Worm (Caenorhabditis elegans): ENCODE data around the gene atln-1.
"Not testable (repeated sequence)": the region's sequence is repeated elsewhere in the genome, so short reads cannot be mapped to it uniquely, and the experiment has no call there.

Gene atln-1

ce11 chrIV:2772209-2772851 is 16.2 kb upstream of the atln-1 start:
- no peak for TF ChIP-seq unc-62 (GFP tag; optimal IDR thresholded peaks at IDR 0.05)

ce11 chrIV:2773382-2773979 is 15.0 kb upstream of the atln-1 start:
- no peak for TF ChIP-seq unc-62 (GFP tag; optimal IDR thresholded peaks at IDR 0.05)

- no peak for TF ChIP-seq unc-62 (GFP tag; optimal IDR thresholded peaks at IDR 0.05)
These were observed 14.0 kb upstream of the atln-1 start for ce11 chrIV:2774500-2774899.

- no peak for TF ChIP-seq unc-62 (GFP tag; optimal IDR thresholded peaks at IDR 0.05)
These were observed 12.4 kb upstream of the atln-1 start for ce11 chrIV:2775992-2776630.

ce11 chrIV:2776733-2777132 is 11.8 kb upstream of the atln-1 start:
- TF ChIP-seq unc-62 (GFP tag; optimal IDR thresholded peaks at IDR 0.05) = no peak

DNA sequence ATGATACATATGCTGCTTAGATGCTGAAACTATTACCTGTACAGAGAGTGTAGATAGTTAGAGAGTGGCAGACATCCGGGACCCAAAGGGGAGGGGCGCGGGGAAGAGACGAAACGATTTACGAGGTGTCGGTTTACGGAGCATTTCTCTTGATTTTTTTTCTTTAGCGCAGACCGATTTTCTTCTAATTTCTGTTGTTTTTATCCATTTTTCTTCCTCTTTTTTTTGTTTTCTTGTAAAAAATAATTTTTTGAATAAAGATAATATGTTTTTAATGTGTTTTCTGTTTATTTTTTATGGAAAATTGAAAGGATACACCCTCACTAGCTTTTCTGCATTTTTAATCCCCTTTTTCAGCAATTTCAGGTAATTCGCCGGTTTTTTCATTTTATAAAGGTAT is 10.6 kb upstream of the atln-1 start, which contains the start of gene Y54G2A.72:
TSS of gene Y54G2A.72 (plus strand) at position 301 of the 400 bp plus-strand sequence.
- not testable (repeated sequence) for TF ChIP-seq unc-62 (GFP tag; optimal IDR thresholded peaks at IDR 0.05)

DNA sequence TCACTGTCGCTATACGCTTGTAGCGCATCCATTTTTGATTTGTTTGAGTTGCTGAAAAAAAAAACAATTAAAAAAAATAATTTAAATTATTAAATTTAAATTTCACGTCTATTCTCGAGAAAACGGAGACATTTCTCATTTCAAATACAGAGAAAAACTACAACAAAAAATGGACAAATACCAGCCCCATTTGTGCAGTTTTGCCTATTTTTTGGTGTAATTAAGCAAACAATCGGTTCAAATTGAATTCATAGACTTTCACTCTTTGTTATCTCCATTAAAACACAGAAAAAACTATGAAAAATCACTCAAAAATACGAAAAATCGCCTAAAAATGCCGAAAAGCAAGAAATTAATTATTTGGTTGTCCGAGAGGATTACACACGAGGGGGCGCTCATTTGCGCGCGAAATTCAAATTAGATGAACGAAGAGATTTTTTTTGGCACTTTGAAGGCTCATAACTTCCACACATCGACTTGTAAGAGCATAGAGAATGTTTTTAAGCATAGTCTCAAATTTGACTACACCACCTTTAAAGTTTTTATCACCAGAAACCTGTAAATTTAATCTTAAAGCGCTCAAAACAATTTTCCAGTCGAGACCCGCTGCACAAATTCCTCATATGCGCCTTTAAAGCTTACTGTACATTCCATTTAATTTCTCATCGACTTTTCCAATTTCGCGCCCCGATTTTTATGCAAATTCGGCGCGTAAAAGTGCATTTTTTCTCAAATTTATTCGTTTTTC is 5.5 kb upstream of the atln-1 start, which contains the start of gene Y54G2A.12:
TSS of gene Y54G2A.12 (minus strand) at position 51 of the 748 bp plus-strand sequence.
- no peak for TF ChIP-seq unc-62 (GFP tag; optimal IDR thresholded peaks at IDR 0.05)

DNA sequence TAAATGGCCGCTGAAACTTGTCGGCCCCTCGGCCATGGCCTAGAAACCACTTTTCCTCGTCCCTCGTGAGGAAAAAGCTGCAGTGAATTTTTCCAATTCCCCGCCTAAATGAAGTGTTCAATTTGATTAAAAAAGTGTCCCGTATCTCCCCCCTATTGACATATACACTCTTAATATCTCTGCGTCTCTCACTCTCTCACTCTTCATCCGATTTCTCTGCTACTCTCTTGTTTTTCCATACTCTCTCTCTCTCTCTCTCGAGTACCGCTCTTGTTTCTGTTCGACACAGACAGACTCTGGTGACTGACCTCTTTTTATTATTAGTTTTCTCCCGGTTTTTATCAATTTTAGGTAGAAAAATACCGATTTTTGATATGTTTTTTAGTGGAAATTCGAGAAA is 3.4 kb upstream of the atln-1 start:
- no peak for TF ChIP-seq unc-62 (GFP tag; optimal IDR thresholded peaks at IDR 0.05)

DNA sequence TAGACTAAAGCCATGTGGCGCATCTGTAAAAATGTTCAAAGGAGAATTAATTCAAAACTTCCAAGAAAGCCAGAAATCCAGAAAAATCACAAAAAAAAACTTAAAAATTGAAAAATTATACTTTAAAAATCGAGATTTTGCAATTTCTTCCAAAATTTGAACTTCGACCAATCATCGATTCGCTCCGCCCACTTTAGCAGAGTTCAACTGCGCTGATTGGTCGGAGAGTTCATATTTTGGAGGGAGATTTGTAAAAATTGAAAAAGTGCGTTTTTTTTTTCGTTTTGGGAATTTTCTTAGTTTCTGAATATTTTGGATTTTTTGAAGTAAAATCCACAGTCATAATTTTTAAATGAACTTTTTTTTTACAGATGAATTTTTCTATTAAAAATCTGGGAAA is 5.5 kb downstream of the atln-1 start:
- no peak for TF ChIP-seq unc-62 (GFP tag; optimal IDR thresholded peaks at IDR 0.05)

DNA sequence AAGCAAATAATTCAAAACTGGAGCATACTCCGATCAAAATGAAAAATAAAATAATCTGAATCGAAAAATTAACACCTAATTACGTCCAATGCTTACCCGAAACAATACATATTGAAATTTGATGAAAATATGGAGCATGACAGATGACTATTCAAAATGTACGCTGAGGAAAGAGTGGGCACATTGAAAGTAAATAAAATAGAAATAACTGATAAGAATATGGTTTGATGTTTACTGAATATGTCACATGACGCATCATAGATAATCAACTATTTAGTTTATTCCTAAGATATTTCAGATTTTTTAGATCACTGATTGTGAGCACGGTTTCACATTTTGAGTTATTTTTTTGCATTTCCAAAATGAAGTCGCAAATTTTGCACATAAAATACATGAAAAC is 9.8 kb downstream of the atln-1 start, which contains the start of gene Y54G2A.52:
TSS of gene Y54G2A.52 (minus strand) at position 348 of the 400 bp plus-strand sequence.
- TF ChIP-seq unc-62 (GFP tag; optimal IDR thresholded peaks at IDR 0.05) = no peak

DNA sequence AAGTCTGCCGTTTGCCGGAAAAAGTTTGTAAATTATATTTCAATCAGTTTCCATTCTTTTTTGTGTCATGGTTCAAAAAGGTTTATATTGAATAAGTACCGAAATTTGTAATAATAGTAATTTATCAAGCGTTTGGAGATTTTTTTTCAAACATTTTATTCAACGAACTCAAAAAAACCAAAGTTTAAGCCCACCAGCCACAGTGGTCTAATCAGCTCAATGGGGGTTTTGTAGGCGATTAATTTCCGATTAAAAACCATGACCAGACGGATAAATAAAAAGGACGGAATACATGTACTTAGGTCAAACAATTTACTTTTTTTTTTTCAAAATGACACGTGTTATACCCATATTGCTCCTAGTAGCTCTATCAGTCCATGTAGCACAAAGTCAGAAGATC is 10.9 kb downstream of the atln-1 start, which contains the start of gene Y54G2A.10:
TSS of gene Y54G2A.10 (plus strand) at position 301 of the 400 bp plus-strand sequence.
- TF ChIP-seq unc-62 (GFP tag; optimal IDR thresholded peaks at IDR 0.05) = no peak

DNA sequence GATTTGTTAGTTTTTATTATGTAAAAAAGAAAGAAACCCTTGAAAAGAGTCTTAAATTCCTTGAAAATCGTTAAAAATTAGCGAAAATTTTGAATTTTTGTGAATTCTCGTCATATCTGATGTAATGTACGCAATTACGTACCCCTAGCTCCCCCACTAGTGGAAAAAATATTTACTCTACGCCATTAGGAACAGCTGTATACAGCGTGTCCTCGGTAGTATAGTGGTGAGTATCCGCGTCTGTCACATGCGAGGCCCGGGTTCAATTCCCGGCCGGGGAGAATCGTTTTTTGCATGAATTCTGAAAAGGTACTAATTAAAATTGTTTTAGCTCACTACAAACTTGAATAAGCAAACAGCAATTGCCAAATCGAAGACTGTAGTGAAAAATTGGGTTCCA is 11.4 kb downstream of the atln-1 start:
- TF ChIP-seq unc-62 (GFP tag; optimal IDR thresholded peaks at IDR 0.05) = no peak

- no peak for TF ChIP-seq unc-62 (GFP tag; optimal IDR thresholded peaks at IDR 0.05)
These were observed 12.5 kb downstream of the atln-1 start for ce11 chrIV:2801004-2801403.

DNA sequence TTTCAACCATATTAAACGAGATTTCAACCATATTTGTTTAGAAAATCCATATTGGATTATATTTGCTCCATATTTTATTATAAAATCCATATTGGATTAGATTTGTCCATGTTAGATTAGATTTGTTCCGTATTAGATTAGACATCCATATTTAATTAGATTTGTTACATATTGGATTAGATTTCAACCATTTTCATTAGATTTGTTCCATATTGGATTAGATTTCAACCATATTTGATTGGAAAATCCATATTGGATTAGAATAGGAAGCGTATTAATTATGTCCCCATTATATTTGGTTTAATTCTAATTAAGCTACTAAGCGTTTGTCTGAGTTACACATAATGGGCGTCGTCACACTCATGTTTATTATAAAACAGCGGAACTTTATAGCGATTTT is 13.1 kb downstream of the atln-1 start, which contains the start of gene Y54G2A.44:
TSS of gene Y54G2A.44 (plus strand) at position 301 of the 400 bp plus-strand sequence.
- TF ChIP-seq unc-62 (GFP tag; optimal IDR thresholded peaks at IDR 0.05) = not testable (repeated sequence)

ce11 chrIV:2802193-2802592 is 13.7 kb downstream of the atln-1 start:
- no peak for TF ChIP-seq unc-62 (GFP tag; optimal IDR thresholded peaks at IDR 0.05)

DNA sequence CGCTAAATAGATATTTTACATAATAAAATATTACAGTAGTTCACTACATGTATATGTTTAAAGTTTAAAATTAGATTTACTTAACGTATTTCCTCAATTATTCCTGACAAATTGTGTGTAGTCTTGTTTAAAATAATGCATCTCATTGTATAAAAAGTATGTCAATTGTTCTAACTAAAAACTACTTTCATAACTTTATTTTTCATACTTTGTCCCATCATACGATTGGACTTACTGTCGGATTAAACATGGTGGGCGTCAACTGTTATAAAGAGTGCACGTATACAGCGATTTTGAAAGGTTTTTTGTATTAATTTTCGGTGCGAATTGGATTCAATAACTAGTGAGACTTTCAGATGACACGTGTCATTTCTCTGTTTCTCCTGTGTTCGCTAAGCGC is 15.2 kb downstream of the atln-1 start, which contains the start of gene Y54G2A.32:
TSS of gene Y54G2A.32 (plus strand) at position 301 of the 400 bp plus-strand sequence.
- no peak for TF ChIP-seq unc-62 (GFP tag; optimal IDR thresholded peaks at IDR 0.05)
